Worm (Caenorhabditis elegans) whole organism, L4 larva: ENCODE measurements around the gene dap-3.

ENCODE experiments used
- F26F4.8 ChIP-seq: fragments of 200-800 bp; sonication (Bioruptor generic); conservative IDR thresholded peaks from 2 replicates; pipeline ENCODE4 v1.3.6; 2022; ENCODE audit warnings: missing genetic modification characterization, missing compliant biosample characterization
- R02D3.7 ChIP-seq: fragments of 150-350 bp; sonication (generic microtip); optimal IDR thresholded peaks from 3 replicates; lab custom pipeline; 2014; ENCODE audit warnings: missing biosample characterization, missing genetic modification characterization
- daf-8 ChIP-seq: fragments of 200-800 bp; sonication (Bioruptor generic); IDR thresholded peaks from 2 replicates; pipeline ENCODE4 v1.3.6; 2022; ENCODE audit warnings: missing genetic modification characterization, missing compliant biosample characterization
- fkh-10 ChIP-seq: fragments of 150-350 bp; optimal IDR thresholded peaks from 2 replicates; lab custom pipeline; 2014; ENCODE audit warnings: missing biosample characterization, missing genetic modification reagents, missing genetic modification characterization
- madf-5 ChIP-seq, 2 experiments: fragments of 200-800 bp; sonication (Bioruptor generic); IDR thresholded peaks; 2 replicates each; pipeline ENCODE4 v1.3.6; 2022; ENCODE audit warnings: missing compliant biosample characterization in 2 of 2, missing genetic modification characterization in 2 of 2
- mdl-1 ChIP-seq, 2 experiments: fragments of 150-350 bp in 1 of 2; sonication (generic microtip) in 1 of 2; optimal IDR thresholded peaks; 2 replicates each; lab custom pipeline; 2014 to 2017; ENCODE audit warnings: missing biosample characterization in 2 of 2, missing genetic modification characterization in 2 of 2
- nhr-11 ChIP-seq: fragments of 150-350 bp; optimal IDR thresholded peaks from 2 replicates; lab custom pipeline; 2014; ENCODE audit warnings: missing biosample characterization, missing genetic modification characterization
- nhr-237 ChIP-seq: sonication (generic microtip); optimal IDR thresholded peaks from 2 replicates; lab custom pipeline; 2017; ENCODE audit warnings: missing biosample characterization, missing genetic modification characterization
- pha-4 ChIP-seq, 2 experiments: fragments of 150-350 bp in 1 of 2; fragments of 200-800 bp in 1 of 2; sonication (Bioruptor generic) in 1 of 2; IDR thresholded peaks in 1 of 2; optimal IDR thresholded peaks in 1 of 2; 2 replicates each; pipeline versions ENCODE4 v1.3.6 to Lab custom; 2014 to 2022; ENCODE audit warnings: missing genetic modification characterization in 2 of 2, missing genetic modification reagents in 2 of 2, missing biosample characterization in 1 of 2, missing compliant biosample characterization in 1 of 2

ce11 chrII:10547311-10547710 is 33.6 kb upstream of the dap-3 start:
- TF ChIP-seq madf-5 (GFP tag; IDR thresholded peaks at IDR 0.05; lab: Robert Waterston, UW) = no peak; a peak in 1 of 4 replicates
- TF ChIP-seq R02D3.7 (tag; lab: Kevin White, UChicago) = no peak
- TF ChIP-seq nhr-237 (tag; lab: Kevin White, UChicago) = no peak
- no peak for TF ChIP-seq F26F4.8 (GFP tag; lab: Robert Waterston, UW)
- TF ChIP-seq mdl-1 (tag; optimal IDR thresholded peaks at IDR 0.05; lab: Kevin White, UChicago) = no peak
- peak; percentile 68 for TF ChIP-seq pha-4 (GFP tag; IDR thresholded peaks at IDR 0.05; lab: Robert Waterston, UW)
- TF ChIP-seq pha-4 (tag; optimal IDR thresholded peaks at IDR 0.05; lab: Kevin White, UChicago) = no peak
- TF ChIP-seq daf-8 (GFP tag; lab: Robert Waterston, UW) = no peak
- TF ChIP-seq fkh-10 (GFP tag; lab: Kevin White, UChicago) = no peak
- TF ChIP-seq nhr-11 (tag; lab: Kevin White, UChicago) = no peak
